Worm (Caenorhabditis elegans) whole organism, L4 larva: ENCODE measurements around the gene clec-140.

Experiments used
- Y48G9A.11 ChIP-seq: fragments of 200-800 bp; sonication (Bioruptor generic); IDR thresholded peaks from 2 replicates; pipeline ENCODE4 v1.3.6; 2022; ENCODE audit warnings: missing genetic modification reagents, missing genetic modification characterization, missing compliant biosample characterization
- Y75B8A.6 ChIP-seq: fragments of 200-800 bp; sonication (Bioruptor generic); IDR thresholded peaks from 2 replicates; pipeline ENCODE4 v1.3.6; 2022; ENCODE audit warnings: missing genetic modification reagents, missing genetic modification characterization, missing compliant biosample characterization
- ZK337.2 ChIP-seq: fragments of 200-800 bp; sonication (Bioruptor generic); IDR thresholded peaks from 2 replicates; pipeline ENCODE4 v1.3.6; 2022; ENCODE audit warnings: missing genetic modification reagents, missing genetic modification characterization, missing compliant biosample characterization
- aly-2 ChIP-seq: sonication (generic microtip); optimal IDR thresholded peaks from 2 replicates; lab custom pipeline; 2018; ENCODE audit warnings: missing biosample characterization, missing genetic modification characterization
- daf-16 ChIP-seq, 3 experiments: sonication (generic microtip); optimal IDR thresholded peaks; 2 replicates each; lab custom pipeline; 2016 to 2017; ENCODE audit warnings: missing genetic modification characterization in 3 of 3, missing genetic modification reagents in 3 of 3, mild to moderate bottlenecking in 2 of 3, missing compliant biosample characterization in 2 of 3, missing biosample characterization in 1 of 3, moderate library complexity in 1 of 3
- daf-8 ChIP-seq: fragments of 200-800 bp; sonication (Bioruptor generic); IDR thresholded peaks from 2 replicates; pipeline ENCODE4 v1.3.6; 2022; ENCODE audit warnings: missing genetic modification characterization, missing compliant biosample characterization
- dpl-1 ChIP-seq: fragments of 150-350 bp; optimal IDR thresholded peaks from 2 replicates; lab custom pipeline; 2014; ENCODE audit warnings: missing biosample characterization, missing genetic modification reagents, missing genetic modification characterization
- dve-1 ChIP-seq: sonication (generic microtip); optimal IDR thresholded peaks from 2 replicates; lab custom pipeline; 2017; ENCODE audit warnings: antibody characterized with exemption, mild to moderate bottlenecking, missing genetic modification characterization, missing compliant biosample characterization; ENCODE audit not compliant: insufficient read depth
- egl-27 ChIP-seq: sonication (generic microtip); optimal IDR thresholded peaks from 3 replicates; lab custom pipeline; 2017; ENCODE audit warnings: missing biosample characterization, missing genetic modification reagents, missing genetic modification characterization
- fos-1 ChIP-seq: fragments of 150-350 bp; optimal IDR thresholded peaks from 2 replicates; lab custom pipeline; 2014; ENCODE audit warnings: missing biosample characterization, missing genetic modification characterization
- hlh-11 ChIP-seq: fragments of 200-800 bp; sonication (Bioruptor generic); optimal IDR thresholded peaks from 2 replicates; lab custom pipeline; 2018; ENCODE audit warnings: mild to moderate bottlenecking, missing genetic modification characterization, missing compliant biosample characterization
- hlh-30 ChIP-seq: sonication (generic microtip); optimal IDR thresholded peaks from 2 replicates; lab custom pipeline; 2017; ENCODE audit warnings: antibody characterized with exemption, mild to moderate bottlenecking, missing genetic modification characterization, missing compliant biosample characterization; ENCODE audit not compliant: insufficient read depth
- hmg-1.1 ChIP-seq: fragments of 200-800 bp; sonication (Bioruptor generic); IDR thresholded peaks from 2 replicates; pipeline ENCODE4 v1.3.6; 2022; ENCODE audit warnings: missing genetic modification reagents, missing genetic modification characterization, missing compliant biosample characterization
- lin-13 ChIP-seq: fragments of 150-350 bp; optimal IDR thresholded peaks from 2 replicates; lab custom pipeline; 2014; ENCODE audit warnings: missing biosample characterization, missing genetic modification reagents, missing genetic modification characterization
- lin-15B ChIP-seq: fragments of 150-350 bp; sonication (generic microtip); optimal IDR thresholded peaks from 3 replicates; lab custom pipeline; 2014; ENCODE audit warnings: missing biosample characterization, missing genetic modification characterization
- lin-29 ChIP-seq: fragments of 200-800 bp; sonication (Bioruptor generic); IDR thresholded peaks from 2 replicates; pipeline ENCODE4 v1.3.6; 2022; ENCODE audit warnings: missing genetic modification reagents, missing genetic modification characterization, missing compliant biosample characterization
- lin-38 ChIP-seq: fragments of 200-800 bp; sonication (Bioruptor generic); IDR thresholded peaks from 2 replicates; pipeline ENCODE4 v1.3.6; 2022; ENCODE audit warnings: missing genetic modification reagents, missing genetic modification characterization, missing compliant biosample characterization
- lin-39 ChIP-seq: fragments of 150-350 bp; optimal IDR thresholded peaks from 2 replicates; lab custom pipeline; 2014; ENCODE audit warnings: missing biosample characterization, missing genetic modification reagents, missing genetic modification characterization
- lir-3 ChIP-seq: sonication (generic microtip); optimal IDR thresholded peaks from 2 replicates; lab custom pipeline; 2016; ENCODE audit warnings: mild to moderate bottlenecking, missing genetic modification characterization, missing compliant biosample characterization
- lsy-2 ChIP-seq, 2 experiments: fragments of 150-350 bp in 1 of 2; sonication (generic microtip) in 1 of 2; optimal IDR thresholded peaks; 2 replicates each; lab custom pipeline; 2014 to 2017; ENCODE audit warnings: missing biosample characterization in 2 of 2, missing genetic modification characterization in 2 of 2
- madf-5 ChIP-seq, 2 experiments: fragments of 200-800 bp; sonication (Bioruptor generic); IDR thresholded peaks; 2 replicates each; pipeline ENCODE4 v1.3.6; 2022; ENCODE audit warnings: missing compliant biosample characterization in 2 of 2, missing genetic modification characterization in 2 of 2
- mxl-2 ChIP-seq: fragments of 200-800 bp; sonication (Bioruptor generic); conservative IDR thresholded peaks from 2 replicates; pipeline ENCODE4 v1.3.6; 2022; ENCODE audit warnings: missing genetic modification reagents, missing genetic modification characterization, missing compliant biosample characterization
- nhr-102 ChIP-seq: sonication (generic microtip); optimal IDR thresholded peaks from 2 replicates; lab custom pipeline; 2016; ENCODE audit warnings: mild to moderate bottlenecking, missing genetic modification characterization, moderate library complexity, missing compliant biosample characterization
- nhr-11 ChIP-seq: fragments of 150-350 bp; optimal IDR thresholded peaks from 2 replicates; lab custom pipeline; 2014; ENCODE audit warnings: missing biosample characterization, missing genetic modification characterization
- nhr-25 ChIP-seq: sonication (generic microtip); optimal IDR thresholded peaks from 2 replicates; lab custom pipeline; 2017; ENCODE audit warnings: missing genetic modification characterization, mild to moderate bottlenecking, missing compliant biosample characterization, antibody characterized with exemption, moderate library complexity, borderline replicate concordance; ENCODE audit not compliant: insufficient read depth
- nhr-48 ChIP-seq: sonication (generic microtip); optimal IDR thresholded peaks from 2 replicates; lab custom pipeline; 2016; ENCODE audit warnings: mild to moderate bottlenecking, missing genetic modification characterization, missing compliant biosample characterization
- nhr-6 ChIP-seq: fragments of 150-350 bp; optimal IDR thresholded peaks from 2 replicates; lab custom pipeline; 2014; ENCODE audit warnings: missing biosample characterization, missing genetic modification characterization
- nhr-76 ChIP-seq: fragments of 150-350 bp; optimal IDR thresholded peaks from 2 replicates; lab custom pipeline; 2014; ENCODE audit warnings: missing biosample characterization, missing genetic modification characterization
- sdz-12 ChIP-seq: fragments of 200-800 bp; sonication (Bioruptor generic); optimal IDR thresholded peaks from 2 replicates; lab custom pipeline; 2018; ENCODE audit warnings: mild to moderate bottlenecking, missing genetic modification characterization, missing compliant biosample characterization
- snpc-1.2 ChIP-seq: fragments of 200-800 bp; sonication (Bioruptor generic); IDR thresholded peaks from 2 replicates; pipeline ENCODE4 v1.3.6; 2022; ENCODE audit warnings: missing genetic modification reagents, missing genetic modification characterization, missing compliant biosample characterization
- spr-1 ChIP-seq: sonication (generic microtip); optimal IDR thresholded peaks from 2 replicates; lab custom pipeline; 2016; ENCODE audit warnings: mild to moderate bottlenecking, missing genetic modification characterization, missing compliant biosample characterization
- zag-1 ChIP-seq: fragments of 150-350 bp; optimal IDR thresholded peaks from 2 replicates; lab custom pipeline; 2014; ENCODE audit warnings: missing biosample characterization, missing genetic modification characterization
- zfp-2 ChIP-seq: sonication (generic microtip); optimal IDR thresholded peaks from 2 replicates; lab custom pipeline; 2016; ENCODE audit warnings: mild to moderate bottlenecking, missing genetic modification characterization, missing compliant biosample characterization
- zfp-3 ChIP-seq: fragments of 200-800 bp; sonication (Bioruptor generic); conservative IDR thresholded peaks from 2 replicates; pipeline ENCODE4 v1.3.6; 2022; ENCODE audit warnings: missing genetic modification reagents, missing genetic modification characterization, missing compliant biosample characterization
- zip-11 ChIP-seq: fragments of 200-800 bp; sonication (Bioruptor generic); IDR thresholded peaks from 2 replicates; pipeline ENCODE4 v1.3.6; 2022; ENCODE audit warnings: missing genetic modification characterization, missing compliant biosample characterization
- ztf-11 ChIP-seq: fragments of 150-350 bp; optimal IDR thresholded peaks from 2 replicates; lab custom pipeline; 2014; ENCODE audit warnings: missing biosample characterization, missing genetic modification characterization

Gene clec-140

ce11 chrII:4683693-4684092 lies 10.8 kb downstream of the clec-140 start, which contains the start of gene sre-40:
Gene sre-40 (minus strand): TSS chrII:4683793.
- TF ChIP-seq sdz-12 (GFP tag; lab: Kevin White, UChicago) (no peak), mxl-2 (no peak), Y75B8A.6 (GFP tag; lab: Robert Waterston, UW) (no peak)
- TF ChIP-seq, all 104 proteins: peak for 0

- TF ChIP-seq nhr-25 (tag; lab: Kevin White, UChicago), result no peak
- TF ChIP-seq sdz-12 (GFP tag; lab: Kevin White, UChicago), result no peak
- TF ChIP-seq lin-38, result no peak
- TF ChIP-seq egl-27 (tag; lab: Kevin White, UChicago), result no peak
- no peak for TF ChIP-seq hmg-1.1 (GFP tag; lab: Robert Waterston, UW)
- no peak for TF ChIP-seq dpl-1 (GFP tag; lab: Kevin White, UChicago)
- TF ChIP-seq lin-39 (tag; lab: Kevin White, UChicago), result no peak
- TF ChIP-seq, all 104 proteins: peak for 0
These were observed 12.0 kb downstream of the clec-140 start for ce11 chrII:4684852-4685251.

- TF ChIP-seq ztf-11 (tag; lab: Kevin White, UChicago), result no peak
- no peak for TF ChIP-seq lin-13
- TF ChIP-seq nhr-6, result no peak
- no peak for TF ChIP-seq hlh-11 (tag; lab: Kevin White, UChicago)
- TF ChIP-seq ZK337.2 (GFP tag; lab: Robert Waterston, UW), result no peak
- TF ChIP-seq hmg-1.1 (GFP tag; lab: Robert Waterston, UW), result no peak
- TF ChIP-seq daf-16 (GFP tag; optimal IDR thresholded peaks at IDR 0.05; lab: Kevin White, UChicago), result no peak
- no peak for TF ChIP-seq daf-16 (tag; optimal IDR thresholded peaks at IDR 0.05; lab: Kevin White, UChicago)
- TF ChIP-seq daf-8 (GFP tag; lab: Robert Waterston, UW), result no peak
- no peak for TF ChIP-seq Y48G9A.11 (GFP tag; lab: Robert Waterston, UW)
- TF ChIP-seq zag-1 (tag; lab: Kevin White, UChicago), result no peak
- TF ChIP-seq snpc-1.2 (GFP tag; lab: Robert Waterston, UW), result no peak
- no peak for TF ChIP-seq fos-1 (tag; lab: Kevin White, UChicago)
- no peak for TF ChIP-seq nhr-102 (tag; lab: Kevin White, UChicago)
- no peak for TF ChIP-seq dve-1
- TF ChIP-seq zfp-2, result no peak
- TF ChIP-seq hlh-30 (tag; lab: Kevin White, UChicago), result no peak
- no peak for TF ChIP-seq aly-2 (tag; lab: Kevin White, UChicago)
These were observed 14.1 kb downstream of the clec-140 start, which contains the start of gene sre-39 for ce11 chrII:4686941-4687340. Gene sre-39 (plus strand): TSS chrII:4687241.

ce11 chrII:4689477-4689876 lies 16.6 kb downstream of the clec-140 start, which contains the start of gene F10G7.12:
Gene F10G7.12 (plus strand): TSS chrII:4689777.
- TF ChIP-seq nhr-76 (tag; lab: Kevin White, UChicago) (no peak), spr-1 (no peak), lin-15B (tag; lab: Kevin White, UChicago) (no peak), ZK337.2 (GFP tag; lab: Robert Waterston, UW) (no peak), zip-11 (GFP tag; lab: Robert Waterston, UW) (no peak), zfp-3 (GFP tag; lab: Robert Waterston, UW) (no peak), nhr-48 (tag; lab: Kevin White, UChicago) (no peak), lin-29 (GFP tag; lab: Robert Waterston, UW) (no peak), aly-2 (tag; lab: Kevin White, UChicago) (no peak), lsy-2 (tag; optimal IDR thresholded peaks at IDR 0.05; lab: Kevin White, UChicago) (no peak), zag-1 (tag; lab: Kevin White, UChicago) (no peak), madf-5 (GFP tag; IDR thresholded peaks at IDR 0.05; lab: Robert Waterston, UW) (no peak), Y48G9A.11 (GFP tag; lab: Robert Waterston, UW) (no peak), egl-27 (tag; lab: Kevin White, UChicago) (no peak), nhr-11 (tag; lab: Kevin White, UChicago) (no peak), dpl-1 (GFP tag; lab: Kevin White, UChicago) (no peak), lir-3 (no peak)
- TF ChIP-seq, all 104 proteins: peak for 0
